Worm (Caenorhabditis elegans): ENCODE data around the gene col-80.

DNA sequence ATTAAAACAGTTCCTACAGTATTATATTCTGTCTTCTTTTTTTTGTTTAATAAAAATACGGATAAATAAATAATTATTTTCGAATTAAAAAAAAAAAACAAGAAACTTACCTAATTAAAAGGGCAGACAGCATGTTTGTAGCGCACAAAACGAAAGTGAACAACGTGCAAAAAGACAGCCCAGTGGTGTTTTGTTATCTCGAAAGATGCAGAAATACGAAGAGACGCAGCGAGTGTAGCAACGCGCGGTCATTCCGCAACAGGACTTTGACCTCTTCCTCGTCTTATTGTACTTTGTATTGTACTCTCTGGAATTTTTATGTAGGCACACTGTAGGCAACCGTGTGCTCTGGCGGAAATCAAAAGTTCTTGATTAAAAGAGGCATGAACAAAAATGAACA is 13.3 kb upstream of the col-80 start, which contains the start of gene gbh-1:
- no peak for TF ChIP-seq tbp1 (GFP tag; optimal IDR thresholded peaks at IDR 0.05)
- no peak for TF ChIP-seq ztf-25 (GFP tag; IDR thresholded peaks at IDR 0.05)

Measured in whole organism, young adult.